Comparison of ENCODE assay signal across 1 fruit fly cellular context in genomic region chr2L:8488735-8489134, dm6.
A peak's percentile ranks its signal among the peaks of the same experiment; 100 is the strongest.
TF ChIP-seq lines count a peak whose summit lies in the region.

TSS of gene CG13088 (plus strand) at chr2L:8488981.

TF ChIP-seq in whole organism, embryonic, 481 proteins besides CTCF, POLR2A, EP300 and RAD21 (continued from another document):
- TF ChIP-seq Camta (GFP tag; optimal IDR thresholded peaks at IDR 0.05; lab: Kevin White, UChicago) (peak; percentile 19), Hmx (GFP tag; optimal IDR thresholded peaks at IDR 0.05; lab: Kevin White, UChicago) (no peak), CG7987 (GFP tag; optimal IDR thresholded peaks at IDR 0.05; lab: Kevin White, UChicago) (peak; percentile 36), CHES-1-like (GFP tag; optimal IDR thresholded peaks at IDR 0.05; lab: Kevin White, UChicago) (no peak)
